Worm (Caenorhabditis elegans): Measurements from ENCODE around the gene phf-32.
"Not testable (repeated sequence)": the region's sequence is repeated elsewhere in the genome, so short reads cannot be mapped to it uniquely, and the experiment has no call there.

Gene phf-32

DNA sequence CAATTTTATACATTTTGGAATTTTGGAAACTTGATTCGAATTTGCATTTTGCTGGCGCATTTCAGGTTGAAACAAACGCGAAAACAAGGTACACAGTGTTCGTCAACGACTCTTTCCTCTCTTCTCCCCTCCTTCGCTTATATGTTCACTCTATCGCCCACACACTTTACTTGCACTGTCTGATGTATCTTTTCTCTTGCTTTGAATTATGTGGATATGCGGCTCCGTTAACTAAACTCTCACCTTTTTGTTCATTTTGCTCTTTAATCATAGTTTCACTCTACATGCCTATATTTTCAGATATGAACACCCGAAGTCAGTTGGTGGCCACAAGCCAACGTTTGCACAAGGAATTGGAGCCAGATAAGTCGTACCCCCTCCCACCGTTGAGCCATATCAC is 12.4 kb upstream of the phf-32 start, which contains the start of gene W06D11.1:
Gene W06D11.1 (plus strand): TSS at position 301 of the 400 bp plus-strand sequence.
- no peak for TF ChIP-seq unc-39 (tag; optimal IDR thresholded peaks at IDR 0.05)
- TF ChIP-seq nhr-12 (tag; optimal IDR thresholded peaks at IDR 0.05) = no peak
- no peak for TF ChIP-seq tbx-8 (GFP tag; optimal IDR thresholded peaks at IDR 0.05)
- TF ChIP-seq flh-1 (GFP tag; optimal IDR thresholded peaks at IDR 0.05) = no peak
- TF ChIP-seq zip-8 (tag; optimal IDR thresholded peaks at IDR 0.05) = no peak
- no peak for TF ChIP-seq cnd-1 (tag; optimal IDR thresholded peaks at IDR 0.05)
- no peak for TF ChIP-seq sptf-1 (tag; optimal IDR thresholded peaks at IDR 0.05)
- no peak for TF ChIP-seq unc-62 (GFP tag; optimal IDR thresholded peaks at IDR 0.05)
- TF ChIP-seq unc-120 (tag; optimal IDR thresholded peaks at IDR 0.05; ENCODE audit: poor library complexity, severe bottlenecking) = no peak
- no peak for TF ChIP-seq nhr-2 (tag; optimal IDR thresholded peaks at IDR 0.05)
- TF ChIP-seq ceh-39 (tag; optimal IDR thresholded peaks at IDR 0.05) = no peak
- no peak for TF ChIP-seq nhr-76 (tag; optimal IDR thresholded peaks at IDR 0.05)
- no peak for TF ChIP-seq nhr-237 (tag; optimal IDR thresholded peaks at IDR 0.05)
- TF ChIP-seq bed-3 (GFP tag; optimal IDR thresholded peaks at IDR 0.05) = no peak
- no peak for TF ChIP-seq pha-4 (tag; optimal IDR thresholded peaks at IDR 0.05)
- no peak for TF ChIP-seq elt-3 (tag; optimal IDR thresholded peaks at IDR 0.05)
- TF ChIP-seq lsy-2 (tag; optimal IDR thresholded peaks at IDR 0.05) = no peak

DNA sequence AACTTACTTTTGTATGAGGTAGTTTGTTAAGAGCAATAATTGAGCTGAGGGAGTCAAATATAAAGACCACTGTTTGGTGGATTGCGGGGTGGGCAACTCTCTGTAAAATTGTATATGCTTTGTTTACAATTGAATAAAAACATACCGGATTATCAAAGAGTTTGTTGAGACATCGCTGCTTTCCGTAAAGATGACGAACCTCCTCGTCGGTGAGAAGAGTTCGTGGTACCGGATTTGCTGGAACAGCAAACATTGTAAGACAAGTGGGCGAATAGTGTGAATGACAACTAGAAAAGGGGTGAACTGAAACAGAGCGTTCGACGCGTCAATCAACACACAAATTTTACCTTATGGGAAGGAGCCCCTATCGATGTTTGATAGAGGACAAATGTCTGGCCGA is 10.3 kb upstream of the phf-32 start, which contains the start of gene W06D11.2:
Gene W06D11.2 (minus strand): TSS at position 339 of the 400 bp plus-strand sequence.
- TF ChIP-seq elt-3 (tag; optimal IDR thresholded peaks at IDR 0.05) (no peak), ceh-39 (tag; optimal IDR thresholded peaks at IDR 0.05) (no peak)

DNA sequence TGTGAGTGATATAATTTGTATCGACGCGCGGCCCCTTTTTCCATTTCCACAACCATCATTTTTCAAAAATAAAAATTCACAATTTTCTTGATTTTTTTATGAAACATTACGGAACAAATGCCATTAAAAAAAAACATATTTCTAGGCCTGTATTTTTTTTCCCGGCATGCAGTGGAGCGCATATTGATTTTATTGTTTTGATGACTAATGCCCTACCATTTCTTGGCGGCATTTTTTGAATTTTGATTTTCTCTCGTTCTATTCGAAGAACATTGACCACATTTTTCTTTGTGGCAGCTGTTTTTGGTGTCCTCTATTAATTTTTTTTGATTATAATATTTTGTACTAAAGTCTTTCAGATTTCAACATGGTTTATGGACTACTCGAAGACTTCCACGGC is 8.3 kb upstream of the phf-32 start, which contains the start of gene W06D11.3:
Gene W06D11.3 (plus strand): TSS at position 360 of the 400 bp plus-strand sequence.
- TF ChIP-seq mls-2 (tag; optimal IDR thresholded peaks at IDR 0.05) (no peak), zip-8 (tag; optimal IDR thresholded peaks at IDR 0.05) (no peak)

DNA sequence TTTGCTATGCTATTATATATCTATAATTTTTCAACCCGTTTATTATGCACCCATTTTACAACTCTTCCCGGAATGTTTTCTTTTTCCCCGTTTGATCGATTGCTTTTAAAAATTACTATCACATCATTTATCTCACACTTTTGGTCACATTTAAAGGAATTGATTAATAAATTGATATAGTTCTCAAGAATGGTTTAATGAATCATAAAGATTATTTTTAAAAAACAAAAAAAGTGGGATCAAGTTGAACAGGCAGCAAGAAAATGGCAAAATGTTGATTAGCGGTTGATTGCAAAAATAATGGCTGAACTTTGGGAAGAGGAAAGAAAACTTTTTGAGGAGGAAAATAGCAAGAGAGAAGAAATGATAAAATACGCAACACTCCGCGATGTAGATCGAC is 6.8 kb upstream of the phf-32 start, which contains the start of gene W06D11.5:
Gene W06D11.5 (plus strand): TSS at position 301 of the 400 bp plus-strand sequence.
- no peak for TF ChIP-seq drap-1 (GFP tag; optimal IDR thresholded peaks at IDR 0.05)

DNA sequence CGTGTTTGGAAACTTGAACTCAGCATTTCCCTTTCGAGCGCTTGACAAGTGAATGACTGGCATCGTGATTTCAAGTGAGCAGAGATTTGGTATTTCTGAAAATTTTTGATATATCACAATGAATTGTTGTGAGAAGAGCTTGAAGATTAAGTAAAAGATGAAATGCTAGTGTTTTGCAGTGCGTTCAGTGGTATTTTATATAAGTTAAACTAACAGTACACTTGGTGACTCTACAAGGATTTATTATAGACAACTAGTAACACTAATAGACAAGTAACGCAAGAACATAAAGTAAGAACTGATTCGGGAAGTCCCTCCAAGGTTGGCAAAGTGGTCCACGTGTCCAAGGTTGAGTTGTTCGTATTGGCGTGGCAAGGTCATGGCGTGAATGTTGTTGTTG is 3.9 kb upstream of the phf-32 start, which contains the start of gene dot-1.3:
Gene dot-1.3 (minus strand): TSS at position 101 of the 400 bp plus-strand sequence.
- TF ChIP-seq mab-5, nhr-76, ztf-11 (tag; optimal IDR thresholded peaks at IDR 0.05): not testable (repeated sequence)

DNA sequence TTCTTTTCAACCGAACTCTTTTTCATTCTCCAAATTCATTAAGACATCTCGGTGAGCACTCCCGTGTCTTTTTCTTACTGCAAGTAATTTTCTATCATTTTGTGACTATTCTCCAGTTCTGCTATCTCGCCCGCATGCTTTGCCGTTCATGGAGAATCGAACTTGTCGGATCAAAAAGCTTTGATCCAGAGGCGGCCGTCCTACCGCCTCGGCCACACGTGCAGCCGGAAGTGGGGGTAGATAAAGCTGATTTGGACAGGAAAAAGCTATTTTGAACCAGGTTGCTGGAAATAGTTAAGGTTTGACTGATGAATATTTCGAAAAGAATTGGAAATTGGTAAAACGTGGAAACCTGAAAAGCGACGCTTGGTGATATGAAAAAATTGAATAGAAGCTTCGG is 2.4 kb upstream of the phf-32 start:
- TF ChIP-seq unc-120 (tag; optimal IDR thresholded peaks at IDR 0.05; ENCODE audit: poor library complexity, severe bottlenecking) (no peak), mep-1 (tag; optimal IDR thresholded peaks at IDR 0.05) (no peak), nhr-2 (tag; optimal IDR thresholded peaks at IDR 0.05) (no peak), M03D4.4 (tag; optimal IDR thresholded peaks at IDR 0.05) (no peak)

DNA sequence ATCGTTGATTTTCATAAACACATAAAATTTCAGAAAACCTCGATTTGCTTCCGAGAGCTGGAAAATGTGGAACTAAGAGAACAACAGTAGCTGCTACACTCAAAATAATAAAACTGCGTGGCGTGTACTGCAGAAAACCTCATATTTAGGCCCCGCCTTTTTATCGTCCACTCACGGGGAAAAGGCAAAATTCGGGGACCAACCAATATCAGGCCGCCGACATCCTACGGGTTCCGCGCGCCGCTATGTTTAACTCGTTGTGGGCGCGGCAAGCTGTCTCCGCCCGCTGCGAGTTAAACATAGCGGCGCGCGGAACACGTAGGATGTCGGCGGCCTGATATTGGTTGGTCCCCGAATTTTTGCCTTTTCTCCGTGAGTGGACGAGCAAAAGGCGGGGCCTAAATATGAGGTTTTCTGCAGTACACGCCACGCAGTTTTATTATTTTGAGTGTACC is 1.4 kb downstream of the phf-32 start, which contains the start of gene F17A2.16:
Gene F17A2.16 (plus strand): TSS at position 405 of the 455 bp plus-strand sequence.
- not testable (repeated sequence) for TF ChIP-seq bed-3 (GFP tag; optimal IDR thresholded peaks at IDR 0.05); elt-1 (tag; optimal IDR thresholded peaks at IDR 0.05; ENCODE audit: borderline replicate concordance, insufficient read depth); ceh-43 (GFP tag; optimal IDR thresholded peaks at IDR 0.05)

DNA sequence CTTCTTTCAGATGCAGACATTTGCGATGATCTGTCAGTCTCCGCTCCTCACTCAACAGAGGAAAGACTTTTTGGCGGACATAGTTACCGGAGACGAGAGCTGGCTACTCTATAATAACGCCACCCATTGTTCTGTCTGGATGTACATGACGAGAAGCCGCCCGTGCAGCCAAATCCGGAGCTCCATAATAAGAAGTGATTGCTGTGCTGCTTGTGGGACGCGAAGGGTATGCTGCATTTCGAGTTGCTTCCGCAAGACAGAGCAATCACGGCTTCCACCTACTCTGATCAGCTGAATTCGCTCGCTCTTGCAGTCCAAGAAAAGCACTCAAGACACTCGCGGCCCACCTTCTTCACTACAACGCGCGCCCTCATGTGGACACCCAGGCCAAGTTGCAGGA is 7.1 kb downstream of the phf-32 start:
- TF ChIP-seq lin-13 (tag; optimal IDR thresholded peaks at IDR 0.05) = no peak
- no peak for TF ChIP-seq ces-1 (GFP tag; optimal IDR thresholded peaks at IDR 0.05)
- no peak for TF ChIP-seq ztf-11 (tag; optimal IDR thresholded peaks at IDR 0.05)
- no peak for TF ChIP-seq mls-2 (tag; optimal IDR thresholded peaks at IDR 0.05)
- no peak for TF ChIP-seq drap-1 (GFP tag; optimal IDR thresholded peaks at IDR 0.05)
